Worm (Caenorhabditis elegans) whole organism, L2 larva: ENCODE data around the gene F54B11.8.

Experiments
- C34F6.9 ChIP-seq: fragments of 150-350 bp; optimal IDR thresholded peaks from 2 replicates; lab custom pipeline; 2014; ENCODE audit warnings: missing biosample characterization, missing genetic modification characterization
- F13H6.1 ChIP-seq: sonication (generic microtip); optimal IDR thresholded peaks from 2 replicates; lab custom pipeline; 2016; ENCODE audit warnings: missing genetic modification characterization, missing compliant biosample characterization
- Y55F3AM.14 ChIP-seq: fragments of 200-800 bp; sonication (Bioruptor generic); optimal IDR thresholded peaks from 2 replicates; lab custom pipeline; 2018; ENCODE audit warnings: mild to moderate bottlenecking, missing genetic modification characterization, missing compliant biosample characterization
- ZK546.5 ChIP-seq: sonication (generic microtip); optimal IDR thresholded peaks from 2 replicates; lab custom pipeline; 2017; ENCODE audit warnings: missing biosample characterization, missing genetic modification characterization
- alr-1 ChIP-seq: fragments of 150-350 bp; optimal IDR thresholded peaks from 2 replicates; lab custom pipeline; 2014; ENCODE audit warnings: missing biosample characterization, missing genetic modification characterization
- aly-2 ChIP-seq: fragments of 150-350 bp; optimal IDR thresholded peaks from 2 replicates; lab custom pipeline; 2014; ENCODE audit warnings: missing biosample characterization, missing genetic modification characterization
- ceh-16 ChIP-seq: fragments of 150-350 bp; optimal IDR thresholded peaks from 2 replicates; lab custom pipeline; 2014; ENCODE audit warnings: missing biosample characterization, missing genetic modification characterization
- ceh-82 ChIP-seq: fragments of 150-350 bp; optimal IDR thresholded peaks from 2 replicates; lab custom pipeline; 2014; ENCODE audit warnings: missing biosample characterization, missing genetic modification characterization
- crh-2 ChIP-seq: sonication (generic microtip); optimal IDR thresholded peaks from 2 replicates; lab custom pipeline; 2017; ENCODE audit warnings: missing biosample characterization, missing genetic modification characterization
- dmd-4 ChIP-seq: sonication (generic microtip); optimal IDR thresholded peaks from 2 replicates; lab custom pipeline; 2017; ENCODE audit warnings: missing biosample characterization, missing genetic modification characterization
- elt-1 ChIP-seq: fragments of 150-350 bp; optimal IDR thresholded peaks from 2 replicates; lab custom pipeline; 2014; ENCODE audit warnings: missing biosample characterization, missing genetic modification characterization
- elt-3 ChIP-seq: sonication (generic microtip); optimal IDR thresholded peaks from 2 replicates; lab custom pipeline; 2017; ENCODE audit warnings: missing biosample characterization, missing genetic modification characterization
- fos-1 ChIP-seq: fragments of 150-350 bp; optimal IDR thresholded peaks from 2 replicates; lab custom pipeline; 2014; ENCODE audit warnings: missing biosample characterization, missing genetic modification characterization
- gmeb-1 ChIP-seq: fragments of 150-350 bp; optimal IDR thresholded peaks from 2 replicates; lab custom pipeline; 2014; ENCODE audit warnings: missing biosample characterization, missing genetic modification characterization
- lin-11 ChIP-seq: fragments of 150-350 bp; sonication (generic microtip); optimal IDR thresholded peaks from 2 replicates; lab custom pipeline; 2014; ENCODE audit warnings: missing biosample characterization, missing genetic modification characterization, inconsistent platforms, mixed read lengths
- lin-39 ChIP-seq: fragments of 150-350 bp; optimal IDR thresholded peaks from 2 replicates; lab custom pipeline; 2014; ENCODE audit warnings: missing biosample characterization, missing genetic modification reagents, missing genetic modification characterization
- mab-5 ChIP-seq: fragments of 150-350 bp; optimal IDR thresholded peaks from 2 replicates; lab custom pipeline; 2014; ENCODE audit warnings: missing biosample characterization, missing genetic modification characterization
- mbf-1 ChIP-seq: sonication (generic microtip); optimal IDR thresholded peaks from 2 replicates; lab custom pipeline; 2017; ENCODE audit warnings: missing biosample characterization, missing genetic modification characterization
- mdl-1 ChIP-seq, 2 experiments: fragments of 150-350 bp in 1 of 2; sonication (generic microtip) in 1 of 2; optimal IDR thresholded peaks; 2 replicates each; lab custom pipeline; 2017; ENCODE audit warnings: missing biosample characterization in 2 of 2, missing genetic modification characterization in 2 of 2
- nhr-12 ChIP-seq: fragments of 150-350 bp; optimal IDR thresholded peaks from 2 replicates; lab custom pipeline; 2014; ENCODE audit warnings: missing biosample characterization, missing genetic modification characterization
- nhr-21 ChIP-seq: fragments of 150-350 bp; optimal IDR thresholded peaks from 2 replicates; lab custom pipeline; 2014; ENCODE audit warnings: missing biosample characterization, missing genetic modification characterization
- nhr-23 ChIP-seq: fragments of 150-350 bp; optimal IDR thresholded peaks from 2 replicates; lab custom pipeline; 2014; ENCODE audit warnings: missing biosample characterization, missing genetic modification reagents, missing genetic modification characterization
- nhr-237 ChIP-seq: fragments of 150-350 bp; optimal IDR thresholded peaks from 2 replicates; lab custom pipeline; 2014; ENCODE audit warnings: missing biosample characterization, missing genetic modification characterization
- nhr-25 ChIP-seq: fragments of 150-350 bp; sonication (generic microtip); optimal IDR thresholded peaks from 3 replicates; lab custom pipeline; 2014; ENCODE audit warnings: missing biosample characterization, missing genetic modification characterization
- nhr-6 ChIP-seq: fragments of 150-350 bp; optimal IDR thresholded peaks from 2 replicates; lab custom pipeline; 2014; ENCODE audit warnings: missing biosample characterization, missing genetic modification characterization
- sem-4 ChIP-seq: fragments of 150-350 bp; optimal IDR thresholded peaks from 2 replicates; lab custom pipeline; 2014; ENCODE audit warnings: missing biosample characterization, missing genetic modification reagents, missing genetic modification characterization
- skn-1 ChIP-seq: sonication (generic microtip); optimal IDR thresholded peaks from 2 replicates; lab custom pipeline; 2017; ENCODE audit warnings: missing biosample characterization, missing genetic modification characterization
- sma-3 ChIP-seq: sonication (generic microtip); optimal IDR thresholded peaks from 2 replicates; lab custom pipeline; 2016; ENCODE audit warnings: missing genetic modification reagents, missing genetic modification characterization, missing compliant biosample characterization
- sma-9 ChIP-seq, 2 experiments: fragments of 150-350 bp in 1 of 2; sonication (generic microtip) in 1 of 2; optimal IDR thresholded peaks; 2 replicates each; lab custom pipeline; 2014 to 2016; ENCODE audit warnings: missing genetic modification characterization in 2 of 2, mild to moderate bottlenecking in 1 of 2, missing biosample characterization in 1 of 2, missing compliant biosample characterization in 1 of 2, missing genetic modification reagents in 1 of 2, moderate library complexity in 1 of 2
- snpc-4 ChIP-seq: fragments of 150-350 bp; optimal IDR thresholded peaks from 2 replicates; lab custom pipeline; 2014; ENCODE audit warnings: missing biosample characterization, missing genetic modification characterization
- unc-39 ChIP-seq: fragments of 150-350 bp; optimal IDR thresholded peaks from 2 replicates; lab custom pipeline; 2014; ENCODE audit warnings: missing biosample characterization, missing genetic modification characterization
- unc-55 ChIP-seq: fragments of 150-350 bp; sonication (generic microtip); optimal IDR thresholded peaks from 3 replicates; lab custom pipeline; 2014; ENCODE audit warnings: missing biosample characterization, missing genetic modification reagents, missing genetic modification characterization
- zag-1 ChIP-seq: fragments of 150-350 bp; optimal IDR thresholded peaks from 2 replicates; lab custom pipeline; 2014; ENCODE audit warnings: missing biosample characterization, missing genetic modification characterization
- ztf-11 ChIP-seq: sonication (generic microtip); optimal IDR thresholded peaks from 2 replicates; lab custom pipeline; 2017; ENCODE audit warnings: missing biosample characterization, missing genetic modification characterization
- ztf-4 ChIP-seq: fragments of 150-350 bp; optimal IDR thresholded peaks from 2 replicates; lab custom pipeline; 2014; ENCODE audit warnings: missing biosample characterization, missing genetic modification characterization

The F54B11.8 gene

DNA sequence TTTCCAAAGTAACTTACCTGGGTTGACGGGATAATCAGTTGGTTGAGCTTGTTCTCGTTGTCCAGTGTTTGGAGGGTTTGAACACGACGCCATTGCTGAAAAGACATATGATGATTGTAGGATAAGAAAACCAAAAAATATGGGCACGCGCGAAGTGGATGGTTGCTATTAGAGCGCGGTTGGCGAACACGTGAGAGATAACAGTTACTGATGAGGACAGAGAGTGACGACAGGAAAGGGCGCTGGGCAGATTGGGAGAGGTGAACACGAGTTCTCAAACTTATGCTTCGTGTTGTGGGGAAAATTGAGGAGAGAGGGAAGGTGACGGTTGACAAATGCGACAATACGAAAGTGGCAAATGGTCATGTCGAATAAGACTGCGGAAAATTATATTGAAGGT lies at the start of gene F54B11.8:
Gene F54B11.8 (minus strand): TSS at position 101 of the 400 bp plus-strand sequence.
- TF ChIP-seq nhr-25 (tag; lab: Kevin White, UChicago): no peak
- no peak for TF ChIP-seq elt-3 (tag; lab: Kevin White, UChicago)
- TF ChIP-seq unc-55 (GFP tag; lab: Kevin White, UChicago): no peak
- TF ChIP-seq lin-11 (tag; lab: Kevin White, UChicago): no peak
- no peak for TF ChIP-seq elt-1
- no peak for TF ChIP-seq mbf-1 (tag; lab: Kevin White, UChicago)
- no peak for TF ChIP-seq gmeb-1
- no peak for TF ChIP-seq snpc-4 (tag; lab: Kevin White, UChicago)
- TF ChIP-seq aly-2 (tag; lab: Kevin White, UChicago): no peak
- TF ChIP-seq nhr-12 (tag; lab: Kevin White, UChicago): no peak
- no peak for TF ChIP-seq mab-5
- no peak for TF ChIP-seq ztf-11 (tag; lab: Kevin White, UChicago)

DNA sequence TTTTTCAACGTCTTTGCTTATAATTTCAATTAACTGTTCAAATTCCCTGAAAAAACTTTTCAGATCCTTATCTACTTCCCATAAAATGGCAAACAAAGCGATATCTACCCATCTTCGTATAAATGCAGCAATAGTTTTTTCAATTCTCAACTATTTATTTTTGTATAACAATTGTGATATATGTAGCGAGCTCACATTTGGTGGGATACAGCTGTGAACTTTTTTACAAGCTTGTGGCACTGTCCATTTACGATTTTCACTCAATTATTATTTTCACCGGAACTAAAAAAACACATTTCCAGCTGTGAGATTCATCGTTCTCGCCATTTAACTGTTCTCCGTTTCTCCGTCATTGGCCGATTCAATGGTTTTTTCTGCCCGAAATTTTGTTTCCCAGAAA lies 47.1 kb upstream of the F54B11.8 start, which contains the start of gene C40C9.4:
Gene C40C9.4 (plus strand): TSS at position 301 of the 400 bp plus-strand sequence.
- no peak for TF ChIP-seq unc-39 (tag; lab: Kevin White, UChicago)
- no peak for TF ChIP-seq sma-9 (GFP tag; optimal IDR thresholded peaks at IDR 0.05; lab: Kevin White, UChicago)
- TF ChIP-seq sma-9 (tag; optimal IDR thresholded peaks at IDR 0.05; lab: Kevin White, UChicago): no peak
- TF ChIP-seq ztf-4: no peak
- TF ChIP-seq zag-1 (tag; lab: Kevin White, UChicago): no peak
- TF ChIP-seq nhr-237 (tag; lab: Kevin White, UChicago): no peak
- TF ChIP-seq C34F6.9 (tag; lab: Kevin White, UChicago): no peak
- TF ChIP-seq nhr-6 (tag; lab: Kevin White, UChicago): no peak
- no peak for TF ChIP-seq Y55F3AM.14 (GFP tag; lab: Kevin White, UChicago)
- TF ChIP-seq nhr-21 (tag; lab: Kevin White, UChicago): no peak
- no peak for TF ChIP-seq sma-3 (GFP tag; lab: Kevin White, UChicago)
- TF ChIP-seq mab-5: no peak

DNA sequence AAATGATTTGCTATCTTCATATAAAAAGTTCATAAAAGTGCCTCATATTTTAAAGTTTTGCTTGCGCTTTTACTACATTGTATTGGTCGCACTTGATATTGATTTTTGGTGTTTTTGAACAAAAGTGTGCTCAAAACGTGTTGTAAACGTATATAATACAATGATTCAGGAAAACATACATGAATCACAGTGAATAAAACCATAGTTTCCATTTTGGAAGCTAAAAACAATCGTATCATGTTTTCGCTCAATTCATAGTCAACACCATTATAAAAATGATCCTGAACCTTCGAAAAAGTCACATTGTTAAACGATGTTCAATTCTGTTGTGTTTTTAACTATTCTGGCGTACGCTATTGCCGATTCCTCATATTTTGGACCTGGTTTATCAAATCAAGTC lies 43.6 kb upstream of the F54B11.8 start, which contains the start of gene C40C9.3:
Gene C40C9.3 (plus strand): TSS at position 301 of the 400 bp plus-strand sequence.
- TF ChIP-seq C34F6.9 (tag; lab: Kevin White, UChicago): no peak
- no peak for TF ChIP-seq lin-11 (tag; lab: Kevin White, UChicago)
- no peak for TF ChIP-seq ceh-16 (tag; lab: Kevin White, UChicago)
- no peak for TF ChIP-seq mdl-1 (tag; optimal IDR thresholded peaks at IDR 0.05; lab: Kevin White, UChicago)
- no peak for TF ChIP-seq nhr-25 (tag; lab: Kevin White, UChicago)
- no peak for TF ChIP-seq fos-1 (tag; lab: Kevin White, UChicago)
- TF ChIP-seq ZK546.5 (tag; lab: Kevin White, UChicago): no peak
- no peak for TF ChIP-seq lin-39 (tag; lab: Kevin White, UChicago)
- TF ChIP-seq alr-1 (tag; lab: Kevin White, UChicago): no peak
- no peak for TF ChIP-seq sem-4 (tag; lab: Kevin White, UChicago)
- TF ChIP-seq crh-2 (tag; lab: Kevin White, UChicago): no peak
- no peak for TF ChIP-seq dmd-4 (tag; lab: Kevin White, UChicago)
- TF ChIP-seq nhr-23: no peak
- TF ChIP-seq ceh-82: no peak

DNA sequence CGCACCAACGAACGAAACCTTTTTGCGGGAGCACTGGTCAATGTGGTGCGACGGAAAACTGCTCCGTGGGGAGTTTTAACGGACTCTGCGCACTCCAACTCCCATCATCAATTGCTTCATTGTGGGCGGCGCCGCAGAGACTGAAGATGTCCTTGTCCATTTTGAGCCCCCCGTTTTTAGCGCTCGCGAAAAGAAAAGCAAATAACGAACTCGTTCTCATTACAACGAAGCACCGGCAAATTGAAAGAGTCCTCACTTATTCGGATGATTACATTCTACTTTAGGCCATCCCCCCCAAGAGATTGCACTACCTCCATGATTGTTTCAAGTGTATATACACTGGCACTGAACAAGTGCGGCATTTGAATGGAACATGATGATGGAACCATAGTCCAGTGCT lies 43.1 kb upstream of the F54B11.8 start, which contains the start of gene acr-9:
Gene acr-9 (minus strand): TSS at position 101 of the 400 bp plus-strand sequence.
- TF ChIP-seq unc-55 (GFP tag; lab: Kevin White, UChicago) (no peak), nhr-12 (tag; lab: Kevin White, UChicago) (no peak), F13H6.1 (no peak), C34F6.9 (tag; lab: Kevin White, UChicago) (no peak)

DNA sequence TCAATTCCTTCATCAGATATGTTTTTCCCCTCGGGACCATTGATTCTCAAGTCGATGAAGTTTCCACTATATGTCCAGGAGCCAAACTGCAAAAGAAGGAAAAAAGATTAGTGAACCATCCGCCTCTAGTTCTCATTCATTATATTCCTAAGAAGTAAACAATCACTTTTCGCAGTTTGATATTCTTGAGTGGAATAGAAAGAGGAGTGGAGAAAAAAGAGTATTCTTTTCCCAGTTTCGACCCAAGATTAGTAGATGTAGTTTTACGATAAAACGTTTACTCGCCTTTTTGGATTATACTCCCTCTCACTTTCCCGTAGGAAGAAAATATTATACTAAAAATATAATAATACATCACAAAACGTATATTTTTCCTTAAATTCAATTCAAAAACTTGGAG lies 41.2 kb upstream of the F54B11.8 start:
- TF ChIP-seq mab-5 (peak; percentile 3), fos-1 (tag; lab: Kevin White, UChicago) (no peak), alr-1 (tag; lab: Kevin White, UChicago) (no peak), skn-1 (tag; lab: Kevin White, UChicago) (no peak), unc-55 (GFP tag; lab: Kevin White, UChicago) (peak; percentile 82)
